Worm (Caenorhabditis elegans) whole organism, L4 larva: Measurements from ENCODE around the gene Y54F10AR.1.
A peak's percentile ranks its signal among the peaks of the same experiment; 100 is the strongest.

Experiments used
- attf-4 ChIP-seq: sonication (generic microtip); optimal IDR thresholded peaks from 3 replicates; lab custom pipeline; 2017; ENCODE audit warnings: missing biosample characterization, missing genetic modification characterization
- ceh-82 ChIP-seq: sonication (generic microtip); optimal IDR thresholded peaks from 2 replicates; lab custom pipeline; 2017; ENCODE audit warnings: missing biosample characterization, missing genetic modification characterization
- ces-1 ChIP-seq: fragments of 150-350 bp; sonication (generic microtip); optimal IDR thresholded peaks from 4 replicates; lab custom pipeline; 2014; ENCODE audit warnings: missing biosample characterization, missing genetic modification reagents, missing genetic modification characterization
- cey-2 ChIP-seq: sonication (generic microtip); optimal IDR thresholded peaks from 3 replicates; lab custom pipeline; 2017; ENCODE audit warnings: missing genetic modification characterization, mild to moderate bottlenecking, missing compliant biosample characterization, antibody characterized with exemption, borderline replicate concordance; ENCODE audit not compliant: insufficient read depth
- fos-1 ChIP-seq: fragments of 150-350 bp; optimal IDR thresholded peaks from 2 replicates; lab custom pipeline; 2014; ENCODE audit warnings: missing biosample characterization, missing genetic modification characterization
- lsy-2 ChIP-seq, 2 experiments: fragments of 150-350 bp in 1 of 2; sonication (generic microtip) in 1 of 2; optimal IDR thresholded peaks; 2 replicates each; lab custom pipeline; 2014 to 2017; ENCODE audit warnings: missing biosample characterization in 2 of 2, missing genetic modification characterization in 2 of 2
- madf-5 ChIP-seq, 2 experiments: fragments of 200-800 bp; sonication (Bioruptor generic); IDR thresholded peaks; 2 replicates each; pipeline ENCODE4 v1.3.6; 2022; ENCODE audit warnings: missing compliant biosample characterization in 2 of 2, missing genetic modification characterization in 2 of 2
- mdl-1 ChIP-seq, 2 experiments: fragments of 150-350 bp in 1 of 2; sonication (generic microtip) in 1 of 2; optimal IDR thresholded peaks; 2 replicates each; lab custom pipeline; 2014 to 2017; ENCODE audit warnings: missing biosample characterization in 2 of 2, missing genetic modification characterization in 2 of 2
- snpc-4 ChIP-seq: fragments of 150-350 bp; optimal IDR thresholded peaks from 2 replicates; lab custom pipeline; 2014; ENCODE audit warnings: missing biosample characterization, missing genetic modification characterization
- unc-62 ChIP-seq, 3 experiments: fragments of 150-350 bp in 1 of 3; sonication (generic microtip); optimal IDR thresholded peaks in 2 of 3; peaks in 1 of 3; 1 replicate in 1 of 3; 2 replicates in 2 of 3; lab custom pipeline; 2014 to 2017; ENCODE audit warnings: missing biosample characterization in 3 of 3, missing genetic modification characterization in 3 of 3, missing genetic modification reagents in 3 of 3, missing genotype in 1 of 3
- zip-11 ChIP-seq: fragments of 200-800 bp; sonication (Bioruptor generic); IDR thresholded peaks from 2 replicates; pipeline ENCODE4 v1.3.6; 2022; ENCODE audit warnings: missing genetic modification characterization, missing compliant biosample characterization

DNA sequence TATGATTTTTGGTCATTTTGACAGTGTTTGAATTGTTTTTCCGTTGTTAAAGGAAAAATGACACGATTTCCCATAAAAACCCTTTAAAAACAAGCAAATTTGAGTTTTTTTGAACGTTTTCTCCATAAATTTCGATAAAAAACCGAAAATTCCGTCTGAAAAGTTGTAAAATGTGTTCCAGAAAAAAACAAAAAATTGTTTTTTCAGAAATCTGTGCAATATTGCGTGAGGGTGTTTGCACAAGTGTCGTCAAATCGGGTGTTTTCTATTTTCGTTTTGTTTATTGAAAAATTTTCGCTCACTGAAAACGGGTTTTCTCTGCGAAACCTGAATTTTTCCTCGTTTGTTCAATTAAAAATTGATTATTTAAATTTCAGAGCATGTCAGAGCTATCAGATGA lies 44.1 kb upstream of the Y54F10AR.1 start, which contains the start of gene ppfr-4:
- TF ChIP-seq zip-11 (GFP tag; lab: Robert Waterston, UW): no peak
- no peak for TF ChIP-seq cey-2
- TF ChIP-seq mdl-1 (tag; optimal IDR thresholded peaks at IDR 0.05; lab: Kevin White, UChicago): no peak
- TF ChIP-seq lsy-2 (tag; optimal IDR thresholded peaks at IDR 0.05; lab: Kevin White, UChicago): peak in 1 of 2 experiments; percentile 24
- no peak for TF ChIP-seq unc-62 (GFP tag; optimal IDR thresholded peaks at IDR 0.05 in 1 of 2; lab: Kevin White, UChicago)
- no peak for TF ChIP-seq unc-62 (tag; optimal IDR thresholded peaks at IDR 0.05; lab: Kevin White, UChicago)
- TF ChIP-seq ceh-82 (tag; lab: Kevin White, UChicago): no peak
- no peak for TF ChIP-seq attf-4 (tag; lab: Kevin White, UChicago)
- TF ChIP-seq fos-1 (tag; lab: Kevin White, UChicago): no peak
- TF ChIP-seq snpc-4 (tag; lab: Kevin White, UChicago): no peak
- TF ChIP-seq madf-5 (GFP tag; IDR thresholded peaks at IDR 0.05; lab: Robert Waterston, UW): no peak
- no peak for TF ChIP-seq ces-1 (GFP tag; lab: Kevin White, UChicago)
